Worm (Caenorhabditis elegans) whole organism, late embryonic: ENCODE measurements around the gene F41H8.1.

Source experiments
- K09A11.1 ChIP-seq: sonication (generic microtip); optimal IDR thresholded peaks from 2 replicates; lab custom pipeline; 2017; ENCODE audit warnings: antibody characterized with exemption, mild to moderate bottlenecking, missing genetic modification characterization, missing compliant biosample characterization; ENCODE audit not compliant: insufficient read depth
- ceh-14 ChIP-seq: sonication (generic microtip); optimal IDR thresholded peaks from 2 replicates; lab custom pipeline; 2016; ENCODE audit warnings: missing genotype, missing genetic modification characterization, missing compliant biosample characterization
- ceh-2 ChIP-seq: sonication (generic microtip); optimal IDR thresholded peaks from 2 replicates; lab custom pipeline; 2016; ENCODE audit warnings: missing genotype, missing genetic modification characterization, missing compliant biosample characterization
- ceh-22 ChIP-seq: sonication (generic microtip); optimal IDR thresholded peaks from 2 replicates; lab custom pipeline; 2017; ENCODE audit warnings: missing biosample characterization, missing genetic modification characterization
- ceh-24 ChIP-seq: sonication (generic microtip); optimal IDR thresholded peaks from 2 replicates; lab custom pipeline; 2016; ENCODE audit warnings: mild to moderate bottlenecking, missing genetic modification characterization, missing compliant biosample characterization
- ceh-45 ChIP-seq: fragments of 200-800 bp; sonication (Bioruptor generic); IDR thresholded peaks from 2 replicates; pipeline ENCODE4 v1.3.6; 2022; ENCODE audit warnings: missing genetic modification reagents, missing genetic modification characterization, missing compliant biosample characterization
- ceh-48 ChIP-seq: sonication (generic microtip); optimal IDR thresholded peaks from 2 replicates; lab custom pipeline; 2016; ENCODE audit warnings: missing genetic modification characterization, inconsistent platforms, missing compliant biosample characterization
- ceh-9 ChIP-seq: sonication (generic microtip); optimal IDR thresholded peaks from 2 replicates; lab custom pipeline; 2016; ENCODE audit warnings: mild to moderate bottlenecking, missing genetic modification characterization, inconsistent platforms, missing compliant biosample characterization
- che-1 ChIP-seq: sonication (generic microtip); optimal IDR thresholded peaks from 2 replicates; lab custom pipeline; 2016; ENCODE audit warnings: mild to moderate bottlenecking, missing genetic modification characterization, missing compliant biosample characterization
- dmd-4 ChIP-seq: sonication (generic microtip); optimal IDR thresholded peaks from 2 replicates; lab custom pipeline; 2016; ENCODE audit warnings: borderline replicate concordance, missing genetic modification characterization, missing compliant biosample characterization
- elt-2 ChIP-seq: sonication (generic microtip); optimal IDR thresholded peaks from 2 replicates; lab custom pipeline; 2016; ENCODE audit warnings: missing genetic modification reagents, missing genetic modification characterization, missing compliant biosample characterization
- elt-4 ChIP-seq: sonication (generic microtip); optimal IDR thresholded peaks from 2 replicates; lab custom pipeline; 2016; ENCODE audit warnings: missing genetic modification characterization, missing compliant biosample characterization
- eyg-1 ChIP-seq: sonication (generic microtip); optimal IDR thresholded peaks from 2 replicates; lab custom pipeline; 2016; ENCODE audit warnings: missing genotype, missing genetic modification characterization, missing compliant biosample characterization
- fax-1 ChIP-seq: sonication (generic microtip); optimal IDR thresholded peaks from 2 replicates; lab custom pipeline; 2016; ENCODE audit warnings: missing genotype, missing genetic modification characterization, missing compliant biosample characterization
- gmeb-2 ChIP-seq: sonication (generic microtip); optimal IDR thresholded peaks from 2 replicates; lab custom pipeline; 2016; ENCODE audit warnings: missing genetic modification characterization, inconsistent platforms, missing compliant biosample characterization
- hlh-13 ChIP-seq: fragments of 200-800 bp; sonication (Bioruptor generic); optimal IDR thresholded peaks from 2 replicates; lab custom pipeline; 2018; ENCODE audit warnings: mild to moderate bottlenecking, missing genetic modification characterization, missing compliant biosample characterization
- hlh-15 ChIP-seq: sonication (generic microtip); optimal IDR thresholded peaks from 2 replicates; lab custom pipeline; 2016; ENCODE audit warnings: missing genetic modification characterization, missing compliant biosample characterization
- lim-6 ChIP-seq: sonication (generic microtip); optimal IDR thresholded peaks from 2 replicates; lab custom pipeline; 2016; ENCODE audit warnings: missing genetic modification characterization, missing compliant biosample characterization
- nfya-1 ChIP-seq: sonication (generic microtip); optimal IDR thresholded peaks from 2 replicates; lab custom pipeline; 2017; ENCODE audit warnings: missing genetic modification characterization, mild to moderate bottlenecking, missing compliant biosample characterization, antibody characterized with exemption, moderate library complexity
- npax-4 ChIP-seq: sonication (generic microtip); optimal IDR thresholded peaks from 2 replicates; lab custom pipeline; 2016; ENCODE audit warnings: missing genetic modification characterization, missing compliant biosample characterization
- pag-3 ChIP-seq: sonication (generic microtip); optimal IDR thresholded peaks from 2 replicates; lab custom pipeline; 2016; ENCODE audit warnings: missing compliant biosample characterization, missing genetic modification characterization, borderline replicate concordance
- pat-9 ChIP-seq: fragments of 200-800 bp; sonication (Bioruptor generic); optimal IDR thresholded peaks from 2 replicates; lab custom pipeline; 2018; ENCODE audit warnings: mild to moderate bottlenecking, missing genetic modification characterization, moderate library complexity, missing compliant biosample characterization
- pha-4 ChIP-seq: fragments of 150-350 bp; optimal IDR thresholded peaks from 2 replicates; lab custom pipeline; 2018; ENCODE audit warnings: missing biosample characterization, missing genetic modification reagents, missing genetic modification characterization
- pros-1 ChIP-seq: fragments of 150-350 bp; optimal IDR thresholded peaks from 2 replicates; lab custom pipeline; 2014; ENCODE audit warnings: missing biosample characterization, missing genetic modification reagents, missing genetic modification characterization
- ref-2 ChIP-seq: sonication (generic microtip); optimal IDR thresholded peaks from 2 replicates; lab custom pipeline; 2016; ENCODE audit warnings: missing genetic modification characterization, missing compliant biosample characterization
- rnt-1 ChIP-seq: sonication (generic microtip); optimal IDR thresholded peaks from 2 replicates; lab custom pipeline; 2016; ENCODE audit warnings: missing genetic modification characterization, missing compliant biosample characterization
- sdc-2 ChIP-seq: sonication (generic microtip); optimal IDR thresholded peaks from 2 replicates; lab custom pipeline; 2016; ENCODE audit warnings: missing genotype, missing genetic modification characterization, missing compliant biosample characterization
- sox-4 ChIP-seq: sonication (generic microtip); optimal IDR thresholded peaks from 2 replicates; lab custom pipeline; 2017; ENCODE audit warnings: mild to moderate bottlenecking, missing genetic modification characterization, inconsistent platforms, missing compliant biosample characterization
- tbx-7 ChIP-seq: sonication (generic microtip); optimal IDR thresholded peaks from 2 replicates; lab custom pipeline; 2016; ENCODE audit warnings: missing genotype, missing genetic modification characterization, missing compliant biosample characterization
- ttx-3 ChIP-seq: sonication (generic microtip); optimal IDR thresholded peaks from 2 replicates; lab custom pipeline; 2016; ENCODE audit warnings: missing genetic modification reagents, missing genetic modification characterization, missing compliant biosample characterization
- unc-3 ChIP-seq, 2 experiments: fragments of 200-800 bp in 1 of 2; sonication (Bioruptor generic) in 1 of 2; sonication (generic microtip) in 1 of 2; conservative IDR thresholded peaks in 1 of 2; optimal IDR thresholded peaks in 1 of 2; 2 replicates each; pipeline versions ENCODE4 v1.3.6 to Lab custom; 2016 to 2022; ENCODE audit warnings: missing compliant biosample characterization in 2 of 2, missing genetic modification characterization in 2 of 2, missing genetic modification reagents in 1 of 2
- unc-42 ChIP-seq: sonication (generic microtip); optimal IDR thresholded peaks from 2 replicates; lab custom pipeline; 2016; ENCODE audit warnings: missing genotype, missing genetic modification characterization, missing compliant biosample characterization
- ztf-16 ChIP-seq: sonication (generic microtip); optimal IDR thresholded peaks from 2 replicates; lab custom pipeline; 2017; ENCODE audit warnings: missing genetic modification characterization, missing compliant biosample characterization

F41H8.1 gene

DNA sequence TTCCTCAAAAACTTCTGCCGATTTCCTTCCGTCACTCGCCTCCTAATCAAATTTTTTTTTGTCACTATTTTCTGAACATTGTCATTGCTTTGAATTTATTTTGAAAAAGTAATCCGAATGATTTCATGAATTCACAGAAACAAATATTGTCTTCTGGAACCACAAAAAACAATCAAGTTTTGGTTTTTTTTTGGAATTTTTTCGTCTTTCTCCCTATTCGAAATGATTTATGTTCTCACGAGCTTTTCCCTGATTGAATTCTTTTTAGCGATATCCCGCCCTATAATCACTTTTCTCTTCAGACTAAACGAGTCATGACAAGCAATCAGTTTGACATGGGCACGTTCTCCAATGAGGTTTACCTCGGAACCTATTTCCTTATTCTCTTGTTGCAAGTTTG is at the start of gene F41H8.1:
Gene F41H8.1 (plus strand): TSS at position 301 of the 400 bp plus-strand sequence.
- TF ChIP-seq ref-2 (tag; lab: Kevin White, UChicago): no peak
- TF ChIP-seq ceh-24 (tag; lab: Kevin White, UChicago): no peak
- TF ChIP-seq ceh-48: no peak
- TF ChIP-seq che-1 (tag; lab: Kevin White, UChicago): no peak
- TF ChIP-seq unc-3 (GFP tag; conservative IDR thresholded peaks at IDR 0.05; lab: Robert Waterston, UW): no peak
- no peak for TF ChIP-seq unc-3 (tag; optimal IDR thresholded peaks at IDR 0.05; lab: Kevin White, UChicago)
- no peak for TF ChIP-seq sdc-2 (tag; lab: Kevin White, UChicago)
- no peak for TF ChIP-seq K09A11.1
- no peak for TF ChIP-seq gmeb-2 (tag; lab: Kevin White, UChicago)
- no peak for TF ChIP-seq ceh-9 (tag; lab: Kevin White, UChicago)
- TF ChIP-seq ceh-45 (GFP tag; lab: Robert Waterston, UW): no peak
- TF ChIP-seq npax-4: no peak
- TF ChIP-seq eyg-1 (tag; lab: Kevin White, UChicago): no peak
- no peak for TF ChIP-seq dmd-4
- no peak for TF ChIP-seq nfya-1
- no peak for TF ChIP-seq lim-6 (tag; lab: Kevin White, UChicago)
- TF ChIP-seq fax-1: no peak
- no peak for TF ChIP-seq elt-4

DNA sequence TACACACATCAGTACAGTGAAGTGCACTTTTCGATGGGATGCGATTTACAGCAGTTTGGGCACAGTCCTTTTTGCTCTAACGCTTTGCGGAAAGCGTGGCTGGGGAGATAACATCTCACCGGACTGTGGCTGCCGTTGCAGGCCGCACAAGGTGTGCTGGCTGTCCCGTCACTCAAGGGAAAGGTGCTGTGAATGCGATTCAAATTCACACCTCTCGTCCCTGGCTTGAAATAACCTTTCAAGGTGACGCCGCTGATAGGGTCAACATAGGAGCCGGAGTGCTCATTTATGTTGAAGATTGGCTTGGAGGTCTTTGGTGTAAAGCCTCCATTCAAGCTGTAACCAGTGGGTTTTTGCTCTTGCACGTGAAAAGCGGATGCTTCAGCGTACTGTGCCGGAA is 39.4 kb upstream of the F41H8.1 start:
- TF ChIP-seq ceh-24 (tag; lab: Kevin White, UChicago) (no peak), pha-4 (tag; lab: Kevin White, UChicago) (no peak), ceh-2 (tag; lab: Kevin White, UChicago) (no peak), ttx-3 (tag; lab: Kevin White, UChicago) (no peak), pag-3 (tag; lab: Kevin White, UChicago) (no peak)

DNA sequence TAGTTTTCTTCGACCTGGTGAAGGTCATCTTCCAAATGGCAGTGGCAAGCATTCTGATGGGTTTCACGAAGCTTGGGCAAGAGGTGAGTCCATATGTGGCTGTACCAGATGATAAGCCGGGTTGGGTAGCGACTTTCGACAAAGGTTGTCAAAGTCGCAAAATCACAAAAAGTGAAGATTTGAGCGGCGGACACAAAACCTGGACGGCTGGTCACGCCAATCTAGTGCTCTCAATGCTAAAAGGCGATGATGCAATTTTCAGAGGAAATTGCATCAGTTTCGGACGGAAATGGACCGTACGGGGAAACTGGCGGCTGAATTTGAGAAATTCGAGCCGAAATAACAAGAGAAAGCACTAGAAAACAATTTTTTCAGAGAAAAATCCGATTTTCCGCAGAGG is 36.2 kb upstream of the F41H8.1 start:
- TF ChIP-seq tbx-7 (tag; lab: Kevin White, UChicago): no peak
- TF ChIP-seq, all 69 proteins: peak for 0

DNA sequence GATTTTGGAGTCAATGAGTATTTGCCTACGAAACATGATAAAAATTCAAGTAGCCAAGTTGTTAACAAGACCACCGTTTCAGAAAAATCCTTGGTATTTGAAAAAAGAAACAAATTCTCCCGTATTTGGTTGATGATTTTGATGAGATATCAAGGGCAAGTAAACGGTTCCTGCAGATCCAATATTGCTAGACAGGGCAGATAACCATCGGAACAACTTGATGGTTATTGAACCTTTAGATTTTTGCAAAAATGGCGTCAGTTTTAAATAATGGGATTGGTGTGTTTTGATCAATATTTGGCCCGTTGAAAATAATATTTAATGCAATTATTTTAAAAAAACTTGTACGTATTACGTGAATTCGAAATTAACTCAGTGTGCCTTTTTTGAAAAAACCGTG is 33.2 kb upstream of the F41H8.1 start:
- no peak for TF ChIP-seq dmd-4
- no peak for TF ChIP-seq che-1 (tag; lab: Kevin White, UChicago)

DNA sequence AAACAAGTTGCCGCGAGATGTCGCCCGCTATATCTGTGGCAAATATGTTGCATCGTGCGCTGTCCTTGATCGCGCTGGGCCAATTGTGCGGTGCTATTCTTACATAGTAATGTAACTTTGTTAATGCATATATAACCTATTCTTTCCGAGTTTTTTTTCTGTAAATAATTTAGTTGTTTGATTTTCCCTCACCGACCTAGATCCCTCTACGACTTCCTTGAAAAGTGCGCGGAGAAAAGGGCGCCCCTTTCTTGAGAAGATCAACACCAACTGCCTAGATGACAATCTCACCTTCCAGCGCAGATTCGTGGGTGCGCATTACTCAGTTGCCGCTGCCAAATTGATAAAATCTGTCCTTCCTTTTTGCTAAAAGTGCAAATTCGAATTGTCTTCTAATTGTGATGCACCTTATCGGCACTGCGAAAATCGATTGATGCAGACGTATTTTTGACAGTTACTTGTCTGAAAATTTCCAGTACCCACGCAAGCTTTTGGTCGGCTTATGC is 31.9 kb upstream of the F41H8.1 start:
- TF ChIP-seq pha-4 (tag; lab: Kevin White, UChicago) (no peak), ztf-16 (no peak), ceh-45 (GFP tag; lab: Robert Waterston, UW) (no peak), hlh-13 (GFP tag; lab: Kevin White, UChicago) (no peak), nfya-1 (no peak), unc-42 (tag; lab: Kevin White, UChicago) (no peak), ceh-48 (no peak)

DNA sequence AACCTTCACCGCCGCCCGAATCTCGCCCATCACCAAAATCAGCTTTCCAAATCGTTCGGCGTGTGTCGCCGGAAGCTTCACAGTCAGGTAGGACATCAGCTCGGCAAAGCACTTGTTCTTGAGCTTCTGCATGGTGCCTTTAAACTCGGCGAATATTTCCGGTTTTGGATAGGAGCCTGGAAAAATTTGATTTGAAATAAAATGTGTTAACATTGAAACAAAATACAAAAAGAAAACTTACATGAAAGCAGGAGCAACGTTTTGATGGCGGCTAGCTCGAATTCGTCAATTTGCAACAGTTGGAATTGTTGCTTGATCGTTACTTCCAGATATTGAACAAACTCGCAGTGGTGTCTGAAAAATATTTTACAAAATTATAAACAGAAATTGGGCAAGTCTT is 30.7 kb upstream of the F41H8.1 start:
- TF ChIP-seq rnt-1 (tag; lab: Kevin White, UChicago) (no peak), dmd-4 (no peak), pros-1 (tag; lab: Kevin White, UChicago) (no peak), hlh-15 (no peak), elt-2 (no peak)

DNA sequence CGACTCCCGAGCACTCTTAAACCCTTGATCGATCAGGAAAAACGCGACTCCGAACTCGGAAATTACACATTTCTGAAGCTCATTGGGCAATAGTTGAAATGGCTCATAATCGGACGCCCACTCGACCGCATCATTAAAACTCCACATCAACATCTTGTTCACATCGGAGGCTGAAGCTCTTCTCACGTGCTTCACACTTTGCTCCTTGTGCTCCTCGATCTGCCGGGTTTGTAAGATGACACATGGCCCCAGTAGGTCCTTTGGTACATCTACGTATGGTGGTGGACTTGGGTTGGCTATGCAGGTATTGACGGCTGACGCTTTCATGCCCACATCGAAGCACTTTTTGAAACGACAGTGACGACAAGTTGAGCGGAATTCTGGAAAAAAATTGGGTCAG is 30.0 kb upstream of the F41H8.1 start:
- TF ChIP-seq sox-4: no peak
- no peak for TF ChIP-seq ceh-14 (tag; lab: Kevin White, UChicago)
- TF ChIP-seq unc-42 (tag; lab: Kevin White, UChicago): no peak
- TF ChIP-seq ref-2 (tag; lab: Kevin White, UChicago): no peak
- TF ChIP-seq pat-9: no peak
- TF ChIP-seq ceh-22 (tag; lab: Kevin White, UChicago): no peak
- no peak for TF ChIP-seq ceh-9 (tag; lab: Kevin White, UChicago)
